Fruit fly (Drosophila melanogaster): ENCODE data around the gene Ance-3.

Ance-3 gene

DNA sequence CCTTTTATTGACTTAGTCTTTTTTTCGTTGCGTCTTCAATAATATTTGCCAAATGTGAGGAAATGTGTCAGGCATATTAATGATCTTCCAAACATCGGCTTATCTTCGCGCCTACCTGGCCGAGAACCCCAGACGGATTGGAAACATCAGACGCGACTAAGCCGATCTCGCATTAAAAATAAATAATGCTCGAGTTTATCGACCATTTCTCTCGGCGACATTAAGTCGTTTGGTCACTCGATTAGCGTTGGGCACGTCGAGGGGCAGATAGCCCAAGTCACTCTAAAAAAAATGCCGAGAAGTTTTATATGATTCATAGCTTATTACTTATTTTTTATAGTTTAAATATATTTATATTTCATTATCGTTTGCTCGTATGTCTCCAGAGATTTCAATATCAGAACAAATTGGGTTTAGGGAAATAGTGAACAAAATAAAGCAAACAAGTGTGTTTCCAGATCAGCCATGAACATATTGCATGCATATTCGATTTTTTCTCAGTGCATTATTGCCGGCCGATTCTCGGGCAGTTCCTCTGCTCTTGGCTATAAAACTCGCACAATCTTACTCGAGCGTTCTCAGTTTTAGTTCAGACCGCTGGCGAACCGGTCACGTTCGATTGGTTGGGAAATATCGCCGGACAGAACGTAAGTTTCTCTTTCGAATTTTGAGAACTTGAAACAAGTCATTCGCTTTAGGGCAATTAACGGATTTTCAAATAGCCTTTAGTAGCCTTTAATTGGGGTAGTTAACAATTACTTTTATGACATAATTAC is 9.3 kb upstream of the Ance-3 start, which contains the start of gene Ance (continued):
- TF ChIP-seq Med (GFP tag) (peak; percentile 83), HLH3B (GFP tag; IDR thresholded peaks at IDR 0.05) (0 out of 2 replicates have a peak, but pooled peaks have one; percentile 10), Dip2 (GFP tag; IDR thresholded peaks at IDR 0.05) (no peak), sqz (GFP tag; optimal IDR thresholded peaks at IDR 0.05) (no peak), lilli (GFP tag; optimal IDR thresholded peaks at IDR 0.05) (peak; percentile 30), Antp (GFP tag; optimal IDR thresholded peaks at IDR 0.05) (no peak), tgo (GFP tag; IDR thresholded peaks at IDR 0.05) (peak; percentile 40; the same call in 1 of the 3 replicates), CG32532 (GFP tag; IDR thresholded peaks at IDR 0.05) (peak; percentile 72), CG4617 (GFP tag; optimal IDR thresholded peaks at IDR 0.05; ENCODE audit: borderline replicate concordance) (no peak), CG12104 (GFP tag; optimal IDR thresholded peaks at IDR 0.05) (peak; percentile 22), Six4 (GFP tag; optimal IDR thresholded peaks at IDR 0.05) (no peak), CG6689 (GFP tag; IDR thresholded peaks at IDR 0.05) (peak; percentile 35), CG15696 (tag; optimal IDR thresholded peaks at IDR 0.05) (peak; percentile 18), CG10267 (tag; optimal IDR thresholded peaks at IDR 0.05) (no peak), CG33557 (GFP tag; optimal IDR thresholded peaks at IDR 0.05) (no peak), Neu2 (GFP tag; optimal IDR thresholded peaks at IDR 0.05; ENCODE audit: borderline replicate concordance) (no peak), dysf (GFP tag; IDR thresholded peaks at IDR 0.05) (peak; percentile 44; the same call in 2 of the 3 replicates), her (GFP tag; optimal IDR thresholded peaks at IDR 0.05) (peak; percentile 4), oc (tag; optimal IDR thresholded peaks at IDR 0.05) (peak; percentile 62), slou (GFP tag; optimal IDR thresholded peaks at IDR 0.05) (no peak), CG6175 (GFP tag; IDR thresholded peaks at IDR 0.05) (no peak), Dbx (GFP tag; IDR thresholded peaks at IDR 0.05) (peak; percentile 58; the same call in 1 of the 3 replicates)

- TF ChIP-seq CG17912 (GFP tag; optimal IDR thresholded peaks at IDR 0.05) (no peak), twi (tag; optimal IDR thresholded peaks at IDR 0.05) (peak; percentile 8), bowl (GFP tag; IDR thresholded peaks at IDR 0.05) (no peak), CG12236 (GFP tag; optimal IDR thresholded peaks at IDR 0.05) (no peak), CG4404 (GFP tag; IDR thresholded peaks at IDR 0.05) (no peak), CG10209 (GFP tag; optimal IDR thresholded peaks at IDR 0.05) (no peak), corto (GFP tag; optimal IDR thresholded peaks at IDR 0.05) (no peak), CG15696 (tag; optimal IDR thresholded peaks at IDR 0.05) (peak; percentile 48), CG34376 (GFP tag; optimal IDR thresholded peaks at IDR 0.05) (peak; percentile 92), lbe (GFP tag; optimal IDR thresholded peaks at IDR 0.05) (no peak), ATbp (GFP tag; optimal IDR thresholded peaks at IDR 0.05) (no peak), zen2 (GFP tag; IDR thresholded peaks at IDR 0.05; ENCODE audit: partially characterized antibody) (no peak), schlank (tag; optimal IDR thresholded peaks at IDR 0.05) (no peak), CG17829 (tag; optimal IDR thresholded peaks at IDR 0.05) (no peak), CG6689 (GFP tag; IDR thresholded peaks at IDR 0.05) (no peak), Lpt (GFP tag; optimal IDR thresholded peaks at IDR 0.05) (no peak), CG9797 (GFP tag; optimal IDR thresholded peaks at IDR 0.05) (no peak), Hr78 (GFP tag; optimal IDR thresholded peaks at IDR 0.05) (no peak), CG13287 (GFP tag; IDR thresholded peaks at IDR 0.05; ENCODE audit: partially characterized antibody) (no peak), lab (GFP tag; optimal IDR thresholded peaks at IDR 0.05) (no peak), sug (tag; optimal IDR thresholded peaks at IDR 0.05) (peak; percentile 32), usp (GFP tag; optimal IDR thresholded peaks at IDR 0.05) (no peak), salm (tag; optimal IDR thresholded peaks at IDR 0.05) (peak; percentile 21), ems (GFP tag; optimal IDR thresholded peaks at IDR 0.05) (no peak), HLH54F (GFP tag; optimal IDR thresholded peaks at IDR 0.05) (no peak), Mad (GFP tag; optimal IDR thresholded peaks at IDR 0.05) (no peak), Doc3 (GFP tag; IDR thresholded peaks at IDR 0.05; ENCODE audit: partially characterized antibody) (no peak), bigmax (GFP tag; optimal IDR thresholded peaks at IDR 0.05) (no peak)
Measured at dm6 chr2L:13905848-13906585, 8.5 kb upstream of the Ance-3 start.

Data from whole organism, embryonic.